Worm (Caenorhabditis elegans) whole organism, midembryonic: Measurements from ENCODE around the gene raga-1.

Experiments used
- T22C8.4 ChIP-seq: fragments of 200-800 bp; sonication (Bioruptor generic); IDR thresholded peaks from 2 replicates; pipeline ENCODE4 v1.3.6; 2022; ENCODE audit warnings: missing genetic modification characterization, missing compliant biosample characterization
- cog-1 ChIP-seq: sonication (generic microtip); optimal IDR thresholded peaks from 2 replicates; lab custom pipeline; 2016; ENCODE audit warnings: missing genetic modification characterization, missing compliant biosample characterization
- flt-1 ChIP-seq: fragments of 200-800 bp; sonication (Bioruptor generic); IDR thresholded peaks from 2 replicates; pipeline ENCODE4 v1.3.6; 2022; ENCODE audit warnings: missing genetic modification characterization, missing compliant biosample characterization
- klf-2 ChIP-seq: fragments of 200-800 bp; sonication (Bioruptor generic); conservative IDR thresholded peaks from 2 replicates; pipeline ENCODE4 v1.3.6; 2022; ENCODE audit warnings: missing genetic modification reagents, missing genetic modification characterization, missing compliant biosample characterization
- med-1 ChIP-seq: sonication (generic microtip); optimal IDR thresholded peaks from 2 replicates; lab custom pipeline; 2017; ENCODE audit warnings: missing genetic modification characterization, mild to moderate bottlenecking, missing compliant biosample characterization, antibody characterized with exemption, missing genetic modification reagents; ENCODE audit not compliant: insufficient read depth
- ref-1 ChIP-seq: fragments of 200-800 bp; sonication (Bioruptor generic); conservative IDR thresholded peaks from 2 replicates; pipeline ENCODE4 v1.3.6; 2022; ENCODE audit warnings: missing genetic modification reagents, missing genetic modification characterization, missing compliant biosample characterization
- tab-1 ChIP-seq: fragments of 200-800 bp; sonication (Bioruptor generic); IDR thresholded peaks from 2 replicates; pipeline ENCODE4 v1.3.6; 2022; ENCODE audit warnings: missing genetic modification characterization, missing compliant biosample characterization
- ztf-23 ChIP-seq: fragments of 200-800 bp; sonication (Bioruptor generic); IDR thresholded peaks from 2 replicates; pipeline ENCODE4 v1.3.6; 2022; ENCODE audit warnings: missing genetic modification reagents, missing genetic modification characterization, missing compliant biosample characterization
- ztf-29 ChIP-seq: fragments of 200-800 bp; sonication (Bioruptor generic); IDR thresholded peaks from 2 replicates; pipeline ENCODE4 v1.3.6; 2022; ENCODE audit warnings: missing genetic modification reagents, missing genetic modification characterization, missing compliant biosample characterization

raga-1 gene

ce11 chrII:11297217-11297738 is 3.9 kb upstream of the raga-1 start, which contains the start of gene saps-1:
TSS of gene saps-1 (plus strand) at chrII:11297688.
- TF ChIP-seq cog-1 (tag; lab: Kevin White, UChicago) (no peak), ztf-29 (GFP tag; lab: Robert Waterston, UW) (no peak), T22C8.4 (GFP tag; lab: Robert Waterston, UW) (no peak)

ce11 chrII:11302591-11302990 is 1.4 kb downstream of the raga-1 start, which contains the start of gene samp-1:
TSS of gene samp-1 (plus strand) at chrII:11302891.
- no peak for TF ChIP-seq klf-2

- TF ChIP-seq ztf-29 (GFP tag; lab: Robert Waterston, UW) (no peak), ref-1 (GFP tag; lab: Robert Waterston, UW) (no peak), cog-1 (tag; lab: Kevin White, UChicago) (peak; percentile 44), flt-1 (GFP tag; lab: Robert Waterston, UW) (no peak)
Observed at ce11 chrII:11305627-11306449, 4.7 kb downstream of the raga-1 start, which contains the start of gene rsf-1. TSS of gene rsf-1 (plus strand) at chrII:11306399.

- TF ChIP-seq flt-1 (GFP tag; lab: Robert Waterston, UW): no peak
Observed at ce11 chrII:11307332-11307731, 6.2 kb downstream of the raga-1 start.

ce11 chrII:11307953-11308352 is 6.8 kb downstream of the raga-1 start:
- TF ChIP-seq ztf-29 (GFP tag; lab: Robert Waterston, UW) (no peak), cog-1 (tag; lab: Kevin White, UChicago) (no peak), med-1 (GFP tag; lab: Kevin White, UChicago) (no peak), klf-2 (no peak), ref-1 (GFP tag; lab: Robert Waterston, UW) (no peak), T22C8.4 (GFP tag; lab: Robert Waterston, UW) (no peak), flt-1 (GFP tag; lab: Robert Waterston, UW) (no peak)

ce11 chrII:11312223-11312622 is 11.1 kb downstream of the raga-1 start, which contains the start of gene T24F1.7:
TSS of gene T24F1.7 (plus strand) at chrII:11312523.
- 0 out of 2 replicates have a peak, but pooled peaks have one; percentile 13 for TF ChIP-seq tab-1 (GFP tag; lab: Robert Waterston, UW)
- no peak for TF ChIP-seq ztf-29 (GFP tag; lab: Robert Waterston, UW)

ce11 chrII:11314165-11314564 is 13.0 kb downstream of the raga-1 start, which contains the start of gene T24F1.4:
TSS of gene T24F1.4 (minus strand) at chrII:11314265.
- TF ChIP-seq klf-2 (no peak), ztf-29 (GFP tag; lab: Robert Waterston, UW) (no peak), ref-1 (GFP tag; lab: Robert Waterston, UW) (no peak), tab-1 (GFP tag; lab: Robert Waterston, UW) (no peak), ztf-23 (GFP tag; lab: Robert Waterston, UW) (no peak), T22C8.4 (GFP tag; lab: Robert Waterston, UW) (no peak), med-1 (GFP tag; lab: Kevin White, UChicago) (no peak), cog-1 (tag; lab: Kevin White, UChicago) (no peak)

ce11 chrII:11316663-11317062 is 15.5 kb downstream of the raga-1 start:
- TF ChIP-seq tab-1 (GFP tag; lab: Robert Waterston, UW): no peak
- TF ChIP-seq ztf-29 (GFP tag; lab: Robert Waterston, UW): no peak
- no peak for TF ChIP-seq med-1 (GFP tag; lab: Kevin White, UChicago)
- TF ChIP-seq cog-1 (tag; lab: Kevin White, UChicago): no peak
- no peak for TF ChIP-seq ztf-23 (GFP tag; lab: Robert Waterston, UW)
- TF ChIP-seq flt-1 (GFP tag; lab: Robert Waterston, UW): no peak
- TF ChIP-seq ref-1 (GFP tag; lab: Robert Waterston, UW): no peak
- TF ChIP-seq T22C8.4 (GFP tag; lab: Robert Waterston, UW): no peak
- no peak for TF ChIP-seq klf-2

ce11 chrII:11319591-11319990 is 18.4 kb downstream of the raga-1 start, which contains the start of gene nlp-51:
TSS of gene nlp-51 (minus strand) at chrII:11319691.
- TF ChIP-seq T22C8.4 (GFP tag; lab: Robert Waterston, UW): no peak
- TF ChIP-seq tab-1 (GFP tag; lab: Robert Waterston, UW): no peak
- no peak for TF ChIP-seq flt-1 (GFP tag; lab: Robert Waterston, UW)
- TF ChIP-seq ztf-23 (GFP tag; lab: Robert Waterston, UW): no peak
- TF ChIP-seq med-1 (GFP tag; lab: Kevin White, UChicago): no peak
- TF ChIP-seq ref-1 (GFP tag; lab: Robert Waterston, UW): no peak

ce11 chrII:11329021-11329479 is 27.9 kb downstream of the raga-1 start, which contains the start of gene tag-180:
TSS of gene tag-180 (minus strand) at chrII:11329429.
- no peak for TF ChIP-seq klf-2
- no peak for TF ChIP-seq cog-1 (tag; lab: Kevin White, UChicago)
- TF ChIP-seq med-1 (GFP tag; lab: Kevin White, UChicago): no peak
- no peak for TF ChIP-seq tab-1 (GFP tag; lab: Robert Waterston, UW)
- no peak for TF ChIP-seq T22C8.4 (GFP tag; lab: Robert Waterston, UW)
- no peak for TF ChIP-seq flt-1 (GFP tag; lab: Robert Waterston, UW)
- no peak for TF ChIP-seq ref-1 (GFP tag; lab: Robert Waterston, UW)
- no peak for TF ChIP-seq ztf-23 (GFP tag; lab: Robert Waterston, UW)
- TF ChIP-seq ztf-29 (GFP tag; lab: Robert Waterston, UW): no peak
